Worm (Caenorhabditis elegans) whole organism, late embryonic: Measurements from ENCODE around the gene ttr-5.

Source experiments
- ama-1 ChIP-seq: fragments of 150-350 bp; optimal IDR thresholded peaks from 2 replicates; lab custom pipeline; 2014
- ceh-19 ChIP-seq: fragments of 200-800 bp; sonication (Bioruptor generic); optimal IDR thresholded peaks from 2 replicates; lab custom pipeline; 2018; ENCODE audit warnings: mild to moderate bottlenecking, missing genetic modification characterization, missing compliant biosample characterization
- ets-4 ChIP-seq: sonication (generic microtip); optimal IDR thresholded peaks from 2 replicates; lab custom pipeline; 2016; ENCODE audit warnings: missing genetic modification characterization, missing compliant biosample characterization
- fkh-10 ChIP-seq: fragments of 150-350 bp; optimal IDR thresholded peaks from 2 replicates; lab custom pipeline; 2014; ENCODE audit warnings: missing biosample characterization, missing genetic modification reagents, missing genetic modification characterization
- pha-2 ChIP-seq: sonication (generic microtip); optimal IDR thresholded peaks from 2 replicates; lab custom pipeline; 2017; ENCODE audit warnings: mild to moderate bottlenecking, missing genetic modification characterization, missing compliant biosample characterization

DNA sequence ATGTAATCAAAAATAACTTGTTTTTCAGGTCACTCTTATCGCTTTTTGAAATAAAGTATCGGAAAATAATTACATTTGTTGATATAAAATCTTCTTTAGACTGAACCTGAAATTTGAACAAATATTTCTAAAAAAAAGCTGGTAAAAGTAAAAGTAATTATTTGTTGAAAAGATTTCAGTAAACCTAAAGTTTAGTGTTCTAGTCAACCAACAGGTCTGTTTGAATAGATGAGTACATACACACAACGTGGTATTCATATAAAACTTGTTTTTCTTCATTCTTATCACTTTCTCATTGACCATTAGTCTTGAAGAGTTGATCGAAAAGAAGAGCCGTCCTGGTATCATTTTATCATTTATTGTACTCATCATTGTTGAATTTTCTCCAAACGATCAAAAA lies 10.5 kb upstream of the ttr-5 start, which contains the start of gene C40H1.9:
- TF ChIP-seq ceh-19 (GFP tag; lab: Kevin White, UChicago) (no peak), ets-4 (tag; lab: Kevin White, UChicago) (no peak), fkh-10 (GFP tag; lab: Kevin White, UChicago) (no peak), pha-2 (tag; lab: Kevin White, UChicago) (no peak), ama-1 (lab: Kevin White, UChicago) (no peak)
